Fruit fly (Drosophila melanogaster) whole organism, embryonic: Measurements from ENCODE around the gene CG43800.
A peak's percentile ranks its signal among the peaks of the same experiment; 100 is the strongest.

Experiments used
- CG11504 ChIP-seq: fragments of 200-800 bp; sonication (Bioruptor generic); optimal IDR thresholded peaks from 3 replicates; lab custom pipeline; 2019; ENCODE audit warnings: missing biosample characterization, mild to moderate bottlenecking, missing genetic modification characterization, moderate library complexity
- CG15601 ChIP-seq: fragments of 200-800 bp; sonication (Bioruptor generic); optimal IDR thresholded peaks from 3 replicates; lab custom pipeline; 2019; ENCODE audit warnings: missing biosample characterization, mild to moderate bottlenecking, missing genetic modification characterization, moderate library complexity
- CG30431 ChIP-seq: fragments of 200-800 bp; sonication (Bioruptor generic); optimal IDR thresholded peaks from 2 replicates; lab custom pipeline; 2017; ENCODE audit warnings: missing biosample characterization, missing genetic modification characterization
- CG3065 ChIP-seq: fragments of 200-800 bp; sonication (Bioruptor generic); optimal IDR thresholded peaks from 2 replicates; lab custom pipeline; 2016; ENCODE audit warnings: missing biosample characterization, missing genetic modification characterization
- CG4282 ChIP-seq: fragments of 200-800 bp; sonication (Bioruptor generic); optimal IDR thresholded peaks from 2 replicates; lab custom pipeline; 2016; ENCODE audit warnings: missing biosample characterization, missing genetic modification characterization
- CG5245 ChIP-seq: fragments of 200-800 bp; sonication (Bioruptor generic); optimal IDR thresholded peaks from 3 replicates; lab custom pipeline; 2016; ENCODE audit warnings: missing biosample characterization, missing genetic modification characterization
- CG6791 ChIP-seq: fragments of 200-800 bp; sonication (Bioruptor generic); IDR thresholded peaks from 3 replicates; pipeline ENCODE4 v1.3.6; 2022; ENCODE audit warnings: missing biosample characterization, missing genetic modification characterization; ENCODE audit not compliant: partially characterized antibody
- CG9817 ChIP-seq: fragments of 200-800 bp; sonication (Bioruptor generic); optimal IDR thresholded peaks from 2 replicates; lab custom pipeline; 2018; ENCODE audit warnings: missing biosample characterization, mild to moderate bottlenecking, missing genetic modification characterization, moderate library complexity
- Nf-YA ChIP-seq: fragments of 200-800 bp; sonication (Bioruptor generic); IDR thresholded peaks from 2 replicates; pipeline ENCODE4 v1.3.6; 2022; ENCODE audit warnings: missing biosample characterization, missing genetic modification characterization
- cg ChIP-seq: fragments of 200-800 bp; sonication (Bioruptor generic); optimal IDR thresholded peaks from 3 replicates; lab custom pipeline; 2019; ENCODE audit warnings: missing biosample characterization, mild to moderate bottlenecking, missing genetic modification characterization, moderate library complexity
- chif ChIP-seq, 2 experiments: fragments of 200-800 bp; sonication (Bioruptor generic); optimal IDR thresholded peaks; 3 replicates each; lab custom pipeline; 2016; ENCODE audit warnings: missing biosample characterization in 2 of 2, missing genetic modification characterization in 2 of 2
- fru ChIP-seq: fragments of >200 bp; optimal IDR thresholded peaks from 2 replicates; lab custom pipeline; 2017
- fu2 ChIP-seq: fragments of 200-800 bp; sonication (Bioruptor generic); optimal IDR thresholded peaks from 2 replicates; lab custom pipeline; 2016; ENCODE audit warnings: missing biosample characterization, missing genetic modification characterization
- oc ChIP-seq: fragments of 200-800 bp; sonication (Bioruptor generic); optimal IDR thresholded peaks from 2 replicates; lab custom pipeline; 2018; ENCODE audit warnings: missing biosample characterization, mild to moderate bottlenecking, missing genetic modification characterization, moderate library complexity

DNA sequence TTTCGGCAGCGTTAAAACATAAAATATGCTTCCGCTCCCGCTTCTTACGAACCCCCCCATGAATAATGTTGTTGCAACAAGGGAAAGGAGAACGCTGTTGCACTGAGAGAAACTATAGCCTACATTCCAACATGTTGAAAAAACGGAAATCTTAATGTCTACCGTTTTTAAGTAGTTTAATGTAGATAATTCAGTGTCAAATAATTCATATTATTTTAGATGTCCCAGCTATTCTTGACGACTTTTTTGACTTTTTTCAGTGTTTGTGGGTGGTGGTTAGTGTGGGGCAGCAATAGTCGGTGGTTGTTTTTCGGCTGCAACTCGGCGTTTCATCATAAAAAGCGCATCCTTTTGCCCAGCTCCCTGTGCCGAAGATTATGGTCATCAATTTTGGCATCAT, 29.4 kb upstream of the CG43800 start:
- TF ChIP-seq oc (tag; lab: Kevin White, UChicago) (peak; percentile 46), CG6791 (GFP tag; lab: Robert Waterston, UW) (no peak), chif (GFP tag; optimal IDR thresholded peaks at IDR 0.05; lab: Kevin White, UChicago) (peak; percentile 24 to 46), CG3065 (peak; percentile 10), fu2 (GFP tag; lab: Kevin White, UChicago) (no peak), cg (GFP tag; lab: Kevin White, UChicago) (no peak), CG9817 (tag; lab: Kevin White, UChicago) (no peak), Nf-YA (GFP tag; lab: Robert Waterston, UW) (no peak), fru (lab: Kevin White, UChicago) (no peak), CG4282 (GFP tag; lab: Kevin White, UChicago) (no peak), CG30431 (GFP tag; lab: Kevin White, UChicago) (peak; percentile 23), CG15601 (peak; percentile 60), CG5245 (GFP tag; lab: Kevin White, UChicago) (peak; percentile 20), CG11504 (tag; lab: Kevin White, UChicago) (peak; percentile 77)
